Worm (Caenorhabditis elegans): Measurements from ENCODE around the gene nsph-3.1.
A peak's percentile ranks its signal among the peaks of the same experiment; 100 is the strongest.

Gene nsph-3.1

DNA sequence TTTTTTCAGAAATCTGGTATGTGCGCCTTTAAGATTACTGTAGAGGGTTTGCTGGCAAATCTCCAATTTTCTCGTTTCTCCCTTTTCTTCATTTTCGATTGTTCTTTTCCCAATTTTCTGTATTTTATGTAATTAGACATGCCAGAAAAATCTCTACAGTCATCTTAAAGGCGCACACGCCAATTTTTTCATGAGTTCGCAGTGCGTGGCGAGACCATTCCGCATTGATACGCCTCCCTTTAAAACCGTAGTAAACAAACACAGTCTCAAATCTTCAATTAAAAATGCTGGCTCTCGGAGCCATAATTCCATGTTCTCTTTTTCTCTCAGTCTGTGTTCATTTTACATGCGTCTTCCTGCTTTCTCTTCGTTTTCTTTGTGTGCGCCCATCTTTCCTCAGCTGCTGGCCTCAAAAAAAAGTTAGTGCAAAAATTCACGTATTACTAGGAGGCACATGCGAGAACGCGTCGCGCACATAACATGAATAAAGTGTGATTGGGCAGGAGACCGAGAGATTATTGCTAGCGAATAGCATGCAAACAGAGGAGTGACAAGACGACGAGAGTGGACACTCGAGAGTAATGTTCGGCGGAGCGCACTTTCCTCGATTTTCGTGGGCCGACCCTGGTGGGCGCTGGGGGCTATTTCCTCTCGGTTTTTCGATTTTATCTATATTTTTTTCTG lies 30.6 kb upstream of the nsph-3.1 start (continued):
- TF ChIP-seq ztf-11 (tag; optimal IDR thresholded peaks at IDR 0.05): no peak

DNA sequence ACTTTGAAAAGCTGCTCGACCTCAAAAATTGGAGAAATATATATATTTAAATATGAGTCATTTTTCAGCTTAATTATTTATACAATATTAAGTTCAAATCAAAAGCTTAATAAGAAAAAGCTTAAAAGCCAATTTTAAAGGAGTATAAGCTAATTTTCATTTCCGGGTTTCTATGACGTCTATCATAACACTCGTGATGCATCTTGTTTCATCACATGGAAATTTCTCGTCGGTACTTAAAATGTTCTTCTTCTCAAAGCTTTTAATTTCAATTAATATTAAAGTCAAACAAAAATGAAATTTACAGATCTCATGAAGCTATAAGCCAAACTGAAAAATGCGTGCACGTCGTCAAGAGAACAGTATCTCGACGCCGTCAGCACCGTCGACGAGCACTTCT lies 29.8 kb upstream of the nsph-3.1 start, which contains the start of gene rbr-2:
Gene rbr-2, plus strand, starts transcription at position 301 of the 400 bp plus-strand sequence.
- TF ChIP-seq ceh-16 (tag; optimal IDR thresholded peaks at IDR 0.05) (no peak), lin-39 (tag; optimal IDR thresholded peaks at IDR 0.05) (no peak), hmg-11 (tag; optimal IDR thresholded peaks at IDR 0.05) (no peak), unc-62 (GFP tag; optimal IDR thresholded peaks at IDR 0.05) (no peak), tbx-2 (tag; optimal IDR thresholded peaks at IDR 0.05) (no peak), skn-1 (tag; optimal IDR thresholded peaks at IDR 0.05) (no peak), nhr-23 (tag; optimal IDR thresholded peaks at IDR 0.05) (no peak), nhr-11 (tag; optimal IDR thresholded peaks at IDR 0.05) (no peak), ztf-11 (tag; optimal IDR thresholded peaks at IDR 0.05) (no peak), nhr-25 (tag; optimal IDR thresholded peaks at IDR 0.05) (no peak), ama-1 (optimal IDR thresholded peaks at IDR 0.05) (no peak), mml-1 (tag; optimal IDR thresholded peaks at IDR 0.05) (no peak), elt-2 (tag; optimal IDR thresholded peaks at IDR 0.05) (no peak)

DNA sequence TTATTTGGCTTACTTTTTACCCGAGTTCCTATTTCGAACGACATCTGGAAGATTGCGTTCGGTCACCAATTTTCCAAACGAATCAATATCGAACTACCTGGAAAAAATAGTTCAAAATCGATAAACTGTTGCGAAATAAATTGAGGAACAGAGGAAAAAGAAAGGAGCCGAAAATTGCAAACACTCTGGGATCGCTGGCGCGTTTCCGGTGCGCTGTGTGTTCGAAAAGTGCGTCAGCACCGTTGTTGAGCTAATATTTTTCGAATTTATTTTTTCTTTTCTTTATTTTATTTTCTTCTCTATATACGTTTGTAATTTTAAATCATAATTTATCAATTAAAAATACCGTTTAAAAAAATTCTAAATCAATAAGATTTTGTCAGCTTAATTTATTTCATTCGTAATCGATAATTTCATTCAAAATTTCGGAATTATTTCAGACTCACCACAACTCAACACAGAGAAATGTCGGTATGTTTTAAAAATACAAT lies 16.5 kb upstream of the nsph-3.1 start, which contains the start of the genes dnc-1 and lsm-7:
Gene dnc-1, minus strand, starts transcription at position 142 of the 491 bp plus-strand sequence.
Gene lsm-7, plus strand, starts transcription at position 441 of the 491 bp plus-strand sequence.
- TF ChIP-seq lin-39 (tag; optimal IDR thresholded peaks at IDR 0.05): peak; percentile 72
- TF ChIP-seq skn-1 (tag; optimal IDR thresholded peaks at IDR 0.05): peak; percentile 65
- TF ChIP-seq R02D3.7 (tag; optimal IDR thresholded peaks at IDR 0.05): peak; percentile 34
- TF ChIP-seq nhr-25 (tag; optimal IDR thresholded peaks at IDR 0.05): peak; percentile 35
- TF ChIP-seq nhr-76 (tag; optimal IDR thresholded peaks at IDR 0.05): no peak
- peak; percentile 28 for TF ChIP-seq elt-2 (tag; optimal IDR thresholded peaks at IDR 0.05)
- TF ChIP-seq nhr-43 (tag; optimal IDR thresholded peaks at IDR 0.05; ENCODE audit: poor library complexity, severe bottlenecking): peak; percentile 18
- peak; percentile 77 for TF ChIP-seq ceh-28 (tag; optimal IDR thresholded peaks at IDR 0.05)
- TF ChIP-seq pqm-1 (tag; optimal IDR thresholded peaks at IDR 0.05): peak; percentile 16
- peak; percentile 46 for TF ChIP-seq elt-1 (tag; optimal IDR thresholded peaks at IDR 0.05)
- TF ChIP-seq nhr-23 (tag; optimal IDR thresholded peaks at IDR 0.05): peak; percentile 49
- TF ChIP-seq egl-5 (tag; optimal IDR thresholded peaks at IDR 0.05): no peak
- peak; percentile 79 for TF ChIP-seq snpc-4 (tag; optimal IDR thresholded peaks at IDR 0.05)
- no peak for TF ChIP-seq fos-1 (tag; optimal IDR thresholded peaks at IDR 0.05)
- peak; percentile 57 for TF ChIP-seq fkh-10 (GFP tag; optimal IDR thresholded peaks at IDR 0.05)
- TF ChIP-seq ceh-82 (tag; optimal IDR thresholded peaks at IDR 0.05): peak; percentile 7
- TF ChIP-seq hmg-11 (tag; optimal IDR thresholded peaks at IDR 0.05): peak; percentile 63
- TF ChIP-seq pha-4 (tag; optimal IDR thresholded peaks at IDR 0.05): peak; percentile 88
- no peak for TF ChIP-seq mdl-1 (tag; optimal IDR thresholded peaks at IDR 0.05)
- TF ChIP-seq lin-15B (tag; optimal IDR thresholded peaks at IDR 0.05): peak; percentile 68
- TF ChIP-seq jun-1 (tag; optimal IDR thresholded peaks at IDR 0.05): peak; percentile 39
- peak; percentile 23 for TF ChIP-seq lsy-12 (tag; optimal IDR thresholded peaks at IDR 0.05)
- no peak for TF ChIP-seq ceh-16 (tag; optimal IDR thresholded peaks at IDR 0.05)
- peak; percentile 87 for TF ChIP-seq nfya-1 (tag; optimal IDR thresholded peaks at IDR 0.05; ENCODE audit: insufficient read depth)

DNA sequence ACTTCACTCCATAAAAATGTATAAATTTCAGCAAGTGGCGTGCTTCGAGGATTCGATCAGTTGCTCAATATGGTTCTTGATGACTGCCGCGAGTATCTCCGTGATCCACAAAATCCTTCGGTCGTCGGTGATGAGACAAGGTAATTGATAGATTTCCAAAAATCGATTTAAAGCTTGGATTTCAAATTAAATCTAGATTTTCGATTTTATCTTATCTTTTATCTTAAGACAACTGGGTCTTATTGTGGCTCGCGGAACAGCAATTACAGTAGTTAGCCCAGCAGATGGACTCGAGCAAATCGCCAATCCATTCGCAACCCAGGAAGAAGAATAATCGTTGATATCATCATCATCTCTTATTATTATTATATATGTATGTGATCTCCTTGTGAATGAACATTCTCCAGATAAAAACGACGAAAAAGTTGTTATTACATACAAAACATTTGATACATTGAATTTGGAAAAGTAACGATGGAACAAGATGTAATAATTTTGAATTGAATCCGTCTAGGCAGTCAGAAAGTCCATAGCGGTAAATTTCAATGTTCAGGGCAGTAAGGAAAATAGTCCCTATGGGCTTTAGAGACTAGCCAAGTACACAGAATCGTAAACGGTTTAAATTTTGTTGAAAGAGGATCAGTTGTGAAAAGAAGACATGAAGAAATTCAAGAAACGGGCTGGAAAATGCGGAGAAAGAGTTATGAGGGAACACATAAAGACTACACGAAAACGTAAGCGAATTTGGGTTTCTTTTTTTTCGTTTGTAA lies 15.6 kb upstream of the nsph-3.1 start:
- TF ChIP-seq ama-1 (optimal IDR thresholded peaks at IDR 0.05) (peak; percentile 90), nhr-43 (tag; optimal IDR thresholded peaks at IDR 0.05; ENCODE audit: poor library complexity, severe bottlenecking) (peak; percentile 32), lsy-12 (tag; optimal IDR thresholded peaks at IDR 0.05) (peak; percentile 26), skn-1 (tag; optimal IDR thresholded peaks at IDR 0.05) (no peak), aly-2 (tag; optimal IDR thresholded peaks at IDR 0.05) (no peak), nhr-237 (tag; optimal IDR thresholded peaks at IDR 0.05) (no peak), ceh-9 (tag; optimal IDR thresholded peaks at IDR 0.05) (no peak), ceh-28 (tag; optimal IDR thresholded peaks at IDR 0.05) (no peak), elt-2 (tag; optimal IDR thresholded peaks at IDR 0.05) (peak; percentile 47)
